Worm (Caenorhabditis elegans) whole organism, young adult: Measurements from ENCODE around the gene str-10.

Experiments used
- B0261.1 ChIP-seq: sonication (generic microtip); optimal IDR thresholded peaks from 2 replicates; lab custom pipeline; 2016; ENCODE audit warnings: mild to moderate bottlenecking, missing genetic modification characterization, moderate library complexity, missing compliant biosample characterization
- F37B4.10 ChIP-seq: fragments of 200-800 bp; sonication (Bioruptor generic); IDR thresholded peaks from 2 replicates; pipeline ENCODE4 v1.3.6; 2022; ENCODE audit warnings: missing genetic modification characterization, missing compliant biosample characterization
- F55B11.4 ChIP-seq: sonication (generic microtip); optimal IDR thresholded peaks from 2 replicates; lab custom pipeline; 2016; ENCODE audit warnings: missing compliant biosample characterization, missing genetic modification characterization, borderline replicate concordance; ENCODE audit not compliant: insufficient read depth
- K12H6.12 ChIP-seq: fragments of 200-800 bp; sonication (Bioruptor generic); optimal IDR thresholded peaks from 2 replicates; lab custom pipeline; 2018; ENCODE audit warnings: mild to moderate bottlenecking, missing genetic modification characterization, missing compliant biosample characterization
- ama-1 ChIP-seq, 3 experiments: fragments of 150-350 bp in 1 of 3; sonication (generic microtip) in 2 of 3; optimal IDR thresholded peaks; 2 replicates each; lab custom pipeline; 2014 to 2018; ENCODE audit warnings: missing biosample characterization in 2 of 3, missing genetic modification characterization in 2 of 3, missing genetic modification reagents in 2 of 3
- ceh-91 ChIP-seq: fragments of 200-800 bp; sonication (Bioruptor generic); IDR thresholded peaks from 2 replicates; pipeline ENCODE4 v1.3.6; 2022; ENCODE audit warnings: missing genetic modification reagents, missing genetic modification characterization, missing compliant biosample characterization
- lsy-27 ChIP-seq: sonication (generic microtip); optimal IDR thresholded peaks from 2 replicates; lab custom pipeline; 2017; ENCODE audit warnings: missing genetic modification characterization, mild to moderate bottlenecking, missing compliant biosample characterization, antibody characterized with exemption, missing genotype, borderline replicate concordance; ENCODE audit not compliant: insufficient read depth
- madf-8 ChIP-seq: fragments of 200-800 bp; sonication (Bioruptor generic); conservative IDR thresholded peaks from 2 replicates; pipeline ENCODE4 v1.3.6; 2022; ENCODE audit warnings: missing genetic modification reagents, missing genetic modification characterization, missing compliant biosample characterization
- rpc-1 ChIP-seq, 2 experiments: fragments of 150-350 bp in 1 of 2; sonication (generic microtip) in 1 of 2; optimal IDR thresholded peaks; 2 replicates each; lab custom pipeline; 2014 to 2018; ENCODE audit warnings: missing biosample characterization in 1 of 2, missing genetic modification characterization in 1 of 2, missing genetic modification reagents in 1 of 2, missing genotype in 1 of 2
- tbx-9 ChIP-seq: sonication (generic microtip); optimal IDR thresholded peaks from 2 replicates; lab custom pipeline; 2016; ENCODE audit warnings: borderline replicate concordance, missing genetic modification characterization, inconsistent platforms, missing compliant biosample characterization
- ztf-22 ChIP-seq: fragments of 200-800 bp; sonication (Bioruptor generic); optimal IDR thresholded peaks from 2 replicates; lab custom pipeline; 2018; ENCODE audit warnings: mild to moderate bottlenecking, missing genetic modification characterization, moderate library complexity, missing compliant biosample characterization

DNA sequence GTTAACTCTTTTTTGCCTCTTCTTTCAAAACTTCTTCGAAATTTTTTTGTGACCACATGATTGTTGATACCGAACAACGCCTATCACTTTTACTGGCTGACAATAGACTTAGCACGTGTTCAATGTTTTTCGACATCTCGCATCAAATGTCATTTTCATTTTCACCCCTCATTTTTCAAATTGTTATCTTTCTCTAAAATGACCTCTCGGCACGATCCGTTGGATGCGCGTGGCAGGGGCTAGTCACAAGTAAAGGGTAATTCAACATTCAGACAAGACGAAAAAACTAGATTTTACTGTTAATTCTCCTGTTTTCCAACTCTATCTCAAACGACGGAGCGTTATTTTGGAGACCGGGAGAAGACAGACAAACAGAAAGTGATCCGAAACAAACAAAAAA lies 31.0 kb downstream of the str-10 start, which contains the start of gene F17H10.2:
- no peak for TF ChIP-seq K12H6.12
- no peak for TF ChIP-seq madf-8 (GFP tag; lab: Robert Waterston, UW)
- no peak for TF ChIP-seq tbx-9 (tag; lab: Kevin White, UChicago)
- no peak for TF ChIP-seq ceh-91
- TF ChIP-seq ztf-22 (GFP tag; lab: Kevin White, UChicago), result no peak
- no peak for TF ChIP-seq B0261.1 (tag; lab: Kevin White, UChicago)
- no peak for TF ChIP-seq rpc-1 (optimal IDR thresholded peaks at IDR 0.05; lab: Kevin White, UChicago)
- no peak for TF ChIP-seq rpc-1 (tag; optimal IDR thresholded peaks at IDR 0.05; lab: Kevin White, UChicago)
- no peak for TF ChIP-seq F37B4.10
- no peak for TF ChIP-seq lsy-27 (tag; lab: Kevin White, UChicago)
- TF ChIP-seq F55B11.4 (tag; lab: Kevin White, UChicago), result no peak
- no peak for TF ChIP-seq ama-1 (optimal IDR thresholded peaks at IDR 0.05; lab: Kevin White, UChicago)
- TF ChIP-seq ama-1 (GFP tag; optimal IDR thresholded peaks at IDR 0.05; lab: Kevin White, UChicago), result no peak
